Worm (Caenorhabditis elegans): ENCODE results near the gene F44F4.15.

F44F4.15 gene

ce11 chrII:10933948-10934722 is 19.7 kb downstream of the F44F4.15 start:
- TF ChIP-seq dpff-1 (tag; optimal IDR thresholded peaks at IDR 0.05) (peak; percentile 56), pbrm-1 (GFP tag; IDR thresholded peaks at IDR 0.05) (peak; percentile 74; the same call in 1 of the 2 replicates), hmg-1.2 (GFP tag; IDR thresholded peaks at IDR 0.05) (0 out of 2 replicates have a peak, but pooled peaks have one; percentile 3), rcor-1 (GFP tag; IDR thresholded peaks at IDR 0.05) (peak; percentile 30; the same call in 1 of the 2 replicates), Y79H2A.3 (GFP tag; conservative IDR thresholded peaks at IDR 0.05) (peak; percentile 19), zfh-2 (GFP tag; conservative IDR thresholded peaks at IDR 0.05) (no peak), lin-26 (GFP tag; IDR thresholded peaks at IDR 0.05) (peak; percentile 65; the same call in 1 of the 2 replicates), madf-6 (GFP tag; IDR thresholded peaks at IDR 0.05) (peak; percentile 70), attf-6 (GFP tag; IDR thresholded peaks at IDR 0.05) (peak; percentile 71), lsl-1 (GFP tag; optimal IDR thresholded peaks at IDR 0.05) (peak; percentile 26), F37B4.10 (GFP tag; IDR thresholded peaks at IDR 0.05) (0 out of 2 replicates have a peak, but pooled peaks have one; percentile 12), nhr-80 (tag; optimal IDR thresholded peaks at IDR 0.05) (no peak), efl-1 (GFP tag; optimal IDR thresholded peaks at IDR 0.05) (no peak), Y53G8AR.9 (GFP tag; conservative IDR thresholded peaks at IDR 0.05) (peak; percentile 68), Y53F4B.3 (GFP tag; IDR thresholded peaks at IDR 0.05) (0 out of 2 replicates have a peak, but pooled peaks have one; percentile 9), B0336.3 (GFP tag; IDR thresholded peaks at IDR 0.05) (peak; percentile 54), ceh-100 (GFP tag; IDR thresholded peaks at IDR 0.05) (no peak), aptf-2 (GFP tag; conservative IDR thresholded peaks at IDR 0.05) (no peak), madf-8 (GFP tag; conservative IDR thresholded peaks at IDR 0.05) (0 out of 2 replicates have a peak, but pooled peaks have one; percentile 3), hlh-26 (GFP tag; conservative IDR thresholded peaks at IDR 0.05) (no peak), ztf-6 (GFP tag; IDR thresholded peaks at IDR 0.05) (no peak), ekl-4 (GFP tag; IDR thresholded peaks at IDR 0.05) (peak; percentile 49; the same call in 1 of the 2 replicates), F22D6.2 (tag; optimal IDR thresholded peaks at IDR 0.05) (no peak), Y95B8A.8 (GFP tag; IDR thresholded peaks at IDR 0.05) (0 out of 2 replicates have a peak, but pooled peaks have one; percentile 3), xnd-1 (tag; optimal IDR thresholded peaks at IDR 0.05) (peak; percentile 50), F33H1.4 (GFP tag; IDR thresholded peaks at IDR 0.05) (peak; percentile 33), hsf-1 (GFP tag; IDR thresholded peaks at IDR 0.05) (no peak; the same call in none of the 2 replicates), lin-54 (GFP tag; optimal IDR thresholded peaks at IDR 0.05) (peak; percentile 22), madf-3 (GFP tag; IDR thresholded peaks at IDR 0.05) (no peak; the same call in 1 of the 2 replicates), ZK185.1 (tag; optimal IDR thresholded peaks at IDR 0.05; ENCODE audit: poor library complexity, severe bottlenecking) (peak; percentile 1), F52B5.7 (tag; optimal IDR thresholded peaks at IDR 0.05) (peak; percentile 3), cebp-2 (GFP tag; IDR thresholded peaks at IDR 0.05) (no peak), F23B12.7 (tag; optimal IDR thresholded peaks at IDR 0.05; ENCODE audit: insufficient read depth) (no peak), ceh-58 (GFP tag; IDR thresholded peaks at IDR 0.05) (peak; percentile 2; the same call in 1 of the 2 replicates), egl-18 (GFP tag; IDR thresholded peaks at IDR 0.05) (peak; percentile 27; the same call in 1 of the 2 replicates)

ce11 chrII:10934786-10935185 is 20.3 kb downstream of the F44F4.15 start, which contains the start of gene R03D7.2:
R03D7.2 (minus strand) TSS chrII:10935184.
- TF ChIP-seq ztf-6 (GFP tag; IDR thresholded peaks at IDR 0.05) (no peak), egrh-3 (GFP tag; IDR thresholded peaks at IDR 0.05) (peak; percentile 95), cebp-2 (GFP tag; IDR thresholded peaks at IDR 0.05) (0 out of 2 replicates have a peak, but pooled peaks have one; percentile 48), zfh-2 (GFP tag; conservative IDR thresholded peaks at IDR 0.05) (peak; percentile 92), B0035.1 (tag; optimal IDR thresholded peaks at IDR 0.05) (no peak), Y95B8A.8 (GFP tag; IDR thresholded peaks at IDR 0.05) (0 out of 2 replicates have a peak, but pooled peaks have one; percentile 3), hmg-1.2 (GFP tag; IDR thresholded peaks at IDR 0.05) (0 out of 2 replicates have a peak, but pooled peaks have one; percentile 3), lin-26 (GFP tag; IDR thresholded peaks at IDR 0.05) (no peak), Y53F4B.3 (GFP tag; IDR thresholded peaks at IDR 0.05) (0 out of 2 replicates have a peak, but pooled peaks have one; percentile 1)
